Fruit fly (Drosophila melanogaster) whole organism, embryonic: ENCODE results near the gene CG2076.
A peak's percentile ranks its signal among the peaks of the same experiment; 100 is the strongest.

Experiments used
- CG11504 ChIP-seq: fragments of 200-800 bp; sonication (Bioruptor generic); optimal IDR thresholded peaks from 3 replicates; lab custom pipeline; 2019; ENCODE audit warnings: missing biosample characterization, mild to moderate bottlenecking, missing genetic modification characterization, moderate library complexity
- CG12071 ChIP-seq: fragments of 200-800 bp; sonication (Bioruptor generic); optimal IDR thresholded peaks from 3 replicates; lab custom pipeline; 2018; ENCODE audit warnings: missing biosample characterization, mild to moderate bottlenecking, missing genetic modification characterization
- CG12219 ChIP-seq: fragments of 200-800 bp; sonication (Bioruptor generic); optimal IDR thresholded peaks from 3 replicates; lab custom pipeline; 2018; ENCODE audit warnings: missing biosample characterization, mild to moderate bottlenecking, missing genetic modification characterization
- CG12391 ChIP-seq: fragments of 200-800 bp; sonication (Bioruptor generic); optimal IDR thresholded peaks from 3 replicates; lab custom pipeline; 2018; ENCODE audit warnings: missing biosample characterization, mild to moderate bottlenecking, missing genetic modification characterization, moderate library complexity
- CG12744 ChIP-seq: fragments of 200-800 bp; sonication (Bioruptor generic); optimal IDR thresholded peaks from 2 replicates; lab custom pipeline; 2016; ENCODE audit warnings: missing biosample characterization, missing genetic modification characterization
- CG14014 ChIP-seq: fragments of 200-800 bp; sonication (Bioruptor generic); IDR thresholded peaks from 2 replicates; pipeline ENCODE4 v1.3.6; 2022; ENCODE audit warnings: missing biosample characterization, missing genetic modification characterization
- CG14667 ChIP-seq: fragments of 200-800 bp; sonication (Bioruptor generic); IDR thresholded peaks from 2 replicates; pipeline ENCODE4 v1.3.6; 2022; ENCODE audit warnings: missing biosample characterization, missing genetic modification characterization
- CG15514 ChIP-seq: fragments of 200-800 bp; sonication (Bioruptor generic); optimal IDR thresholded peaks from 3 replicates; lab custom pipeline; 2017; ENCODE audit warnings: missing biosample characterization, missing genetic modification characterization, mild to moderate bottlenecking, moderate library complexity, missing genetic modification reagents
- CG1603 ChIP-seq: fragments of 200-800 bp; sonication (Bioruptor generic); optimal IDR thresholded peaks from 2 replicates; lab custom pipeline; 2019; ENCODE audit warnings: missing biosample characterization, mild to moderate bottlenecking, missing genetic modification characterization, moderate library complexity
- CG17385 ChIP-seq: fragments of 200-800 bp; sonication (Bioruptor generic); optimal IDR thresholded peaks from 3 replicates; lab custom pipeline; 2018; ENCODE audit warnings: missing biosample characterization, mild to moderate bottlenecking, missing genetic modification characterization
- CG18262 ChIP-seq: fragments of 200-800 bp; optimal IDR thresholded peaks from 3 replicates; lab custom pipeline; 2019; ENCODE audit warnings: missing biosample characterization, mild to moderate bottlenecking, missing genetic modification characterization, moderate library complexity
- CG2120 ChIP-seq: fragments of 200-800 bp; sonication (Bioruptor generic); optimal IDR thresholded peaks from 3 replicates; lab custom pipeline; 2016; ENCODE audit warnings: missing biosample characterization, missing genetic modification characterization
- CG30431 ChIP-seq: fragments of 200-800 bp; sonication (Bioruptor generic); optimal IDR thresholded peaks from 2 replicates; lab custom pipeline; 2017; ENCODE audit warnings: missing biosample characterization, missing genetic modification characterization
- CG3838 ChIP-seq: fragments of 200-800 bp; sonication (Bioruptor generic); optimal IDR thresholded peaks from 3 replicates; lab custom pipeline; 2016; ENCODE audit warnings: missing biosample characterization, missing genetic modification characterization
- CG3847 ChIP-seq: fragments of 200-800 bp; sonication (Bioruptor generic); IDR thresholded peaks from 2 replicates; pipeline ENCODE4 v1.3.6; 2022; ENCODE audit warnings: missing biosample characterization, missing genetic modification characterization
- CG4730 ChIP-seq: fragments of 200-800 bp; sonication (Bioruptor generic); IDR thresholded peaks from 2 replicates; pipeline ENCODE4 v1.3.6; 2022; ENCODE audit warnings: missing biosample characterization, missing genetic modification characterization
- CG6689 ChIP-seq: fragments of 200-800 bp; sonication (Bioruptor generic); IDR thresholded peaks from 2 replicates; pipeline ENCODE4 v1.3.6; 2022; ENCODE audit warnings: missing biosample characterization, missing genetic modification characterization
- CG7963 ChIP-seq: fragments of 200-800 bp; sonication (Bioruptor generic); IDR thresholded peaks from 3 replicates; pipeline ENCODE4 v1.3.6; 2022; ENCODE audit warnings: missing biosample characterization, missing genetic modification characterization; ENCODE audit not compliant: partially characterized antibody
- CG8281 ChIP-seq: fragments of 200-800 bp; sonication (Bioruptor generic); optimal IDR thresholded peaks from 2 replicates; lab custom pipeline; 2018; ENCODE audit warnings: missing biosample characterization, mild to moderate bottlenecking, missing genetic modification characterization, moderate library complexity
- CG9727 ChIP-seq: fragments of 200-800 bp; sonication (Bioruptor generic); optimal IDR thresholded peaks from 3 replicates; lab custom pipeline; 2017; ENCODE audit warnings: missing biosample characterization, mild to moderate bottlenecking, missing genetic modification characterization
- CHES-1-like ChIP-seq: fragments of 200-800 bp; sonication (Bioruptor generic); optimal IDR thresholded peaks from 2 replicates; lab custom pipeline; 2016; ENCODE audit warnings: missing biosample characterization, missing genetic modification characterization
- E2f2 ChIP-seq: fragments of 200-800 bp; sonication (Bioruptor generic); IDR thresholded peaks from 2 replicates; pipeline ENCODE4 v1.3.6; 2022; ENCODE audit warnings: missing biosample characterization, missing genetic modification characterization
- Fer3 ChIP-seq: fragments of 200-800 bp; sonication (Bioruptor generic); optimal IDR thresholded peaks from 2 replicates; lab custom pipeline; 2018; ENCODE audit warnings: missing biosample characterization, mild to moderate bottlenecking, missing genetic modification characterization, moderate library complexity
- Gug ChIP-seq: fragments of 200-800 bp; sonication (Bioruptor generic); IDR thresholded peaks from 4 replicates; pipeline ENCODE4 v1.3.6; 2022; ENCODE audit warnings: missing biosample characterization, missing genetic modification characterization
- HLH3B ChIP-seq: fragments of 200-800 bp; sonication (Bioruptor generic); IDR thresholded peaks from 2 replicates; pipeline ENCODE4 v1.3.6; 2022; ENCODE audit warnings: missing biosample characterization, missing genetic modification characterization
- Hmr ChIP-seq: fragments of 200-800 bp; sonication (Bioruptor generic); optimal IDR thresholded peaks from 3 replicates; lab custom pipeline; 2017; ENCODE audit warnings: mild to moderate bottlenecking, missing biosample characterization, missing genetic modification reagents, missing genetic modification characterization
- Nf-YB ChIP-seq: fragments of 200-800 bp; sonication (Bioruptor generic); optimal IDR thresholded peaks from 3 replicates; lab custom pipeline; 2019; ENCODE audit warnings: missing biosample characterization, mild to moderate bottlenecking, missing genetic modification characterization, moderate library complexity
- Sry-δ ChIP-seq: fragments of 200-800 bp; sonication (Bioruptor generic); optimal IDR thresholded peaks from 2 replicates; lab custom pipeline; 2016; ENCODE audit warnings: missing biosample characterization, missing genetic modification characterization
- YL-1 ChIP-seq: fragments of 200-800 bp; sonication (Bioruptor generic); optimal IDR thresholded peaks from 3 replicates; lab custom pipeline; 2017; ENCODE audit warnings: missing biosample characterization, mild to moderate bottlenecking, missing genetic modification characterization
- bsh ChIP-seq, 2 experiments: fragments of 200-800 bp; sonication (Bioruptor generic); optimal IDR thresholded peaks; 2 replicates each; lab custom pipeline; 2017 to 2018; ENCODE audit warnings: mild to moderate bottlenecking in 2 of 2, missing biosample characterization in 2 of 2, missing genetic modification characterization in 2 of 2, moderate library complexity in 1 of 2
- cato ChIP-seq: fragments of 200-800 bp; sonication (Bioruptor generic); optimal IDR thresholded peaks from 2 replicates; lab custom pipeline; 2016; ENCODE audit warnings: missing biosample characterization, missing genetic modification characterization, borderline replicate concordance
- caup ChIP-seq: fragments of 200-800 bp; sonication (Bioruptor generic); optimal IDR thresholded peaks from 3 replicates; lab custom pipeline; 2017; ENCODE audit warnings: missing biosample characterization, mild to moderate bottlenecking, missing genetic modification characterization, moderate library complexity; ENCODE audit not compliant: severe bottlenecking
- chinmo ChIP-seq: fragments of 200-800 bp; sonication (Bioruptor generic); IDR thresholded peaks from 4 replicates; pipeline ENCODE4 v1.3.6; 2022; ENCODE audit warnings: missing biosample characterization, missing genetic modification characterization; ENCODE audit not compliant: partially characterized antibody
- chn ChIP-seq: fragments of 200-800 bp; sonication (Bioruptor generic); optimal IDR thresholded peaks from 2 replicates; lab custom pipeline; 2016; ENCODE audit warnings: missing biosample characterization, missing genetic modification characterization
- croc ChIP-seq: fragments of 200-800 bp; sonication (Bioruptor generic); conservative IDR thresholded peaks from 3 replicates; pipeline ENCODE4 v1.3.6; 2022; ENCODE audit warnings: missing biosample characterization, missing genetic modification characterization
- dmrt11E ChIP-seq: fragments of 200-800 bp; sonication (Bioruptor generic); optimal IDR thresholded peaks from 3 replicates; lab custom pipeline; 2018; ENCODE audit warnings: missing biosample characterization, mild to moderate bottlenecking, missing genetic modification characterization, moderate library complexity
- dysf ChIP-seq: fragments of 200-800 bp; sonication (Bioruptor generic); IDR thresholded peaks from 3 replicates; pipeline ENCODE4 v1.3.6; 2022; ENCODE audit warnings: missing biosample characterization, missing genetic modification characterization
- fu2 ChIP-seq: fragments of 200-800 bp; sonication (Bioruptor generic); optimal IDR thresholded peaks from 2 replicates; lab custom pipeline; 2016; ENCODE audit warnings: missing biosample characterization, missing genetic modification characterization
- grn ChIP-seq: fragments of 200-800 bp; sonication (Bioruptor generic); optimal IDR thresholded peaks from 3 replicates; lab custom pipeline; 2017; ENCODE audit warnings: missing biosample characterization, missing genetic modification characterization
- klu ChIP-seq: fragments of 200-800 bp; sonication (Bioruptor generic); IDR thresholded peaks from 2 replicates; pipeline ENCODE4 v1.3.6; 2022; ENCODE audit warnings: missing biosample characterization, missing genetic modification characterization
- lmd ChIP-seq: fragments of 200-800 bp; sonication (Bioruptor generic); IDR thresholded peaks from 2 replicates; pipeline ENCODE4 v1.3.6; 2022; ENCODE audit warnings: missing biosample characterization, missing genetic modification characterization
- mld ChIP-seq: fragments of 200-800 bp; sonication (Bioruptor generic); IDR thresholded peaks from 3 replicates; pipeline ENCODE4 v1.3.6; 2022; ENCODE audit warnings: missing biosample characterization, missing genetic modification characterization; ENCODE audit not compliant: partially characterized antibody
- p53 ChIP-seq: fragments of 200-800 bp; sonication (Bioruptor generic); optimal IDR thresholded peaks from 2 replicates; lab custom pipeline; 2016; ENCODE audit warnings: missing biosample characterization, missing genetic modification characterization
- pho ChIP-seq: fragments of 200-800 bp; sonication (Bioruptor generic); optimal IDR thresholded peaks from 2 replicates; lab custom pipeline; 2016; ENCODE audit warnings: missing biosample characterization, missing genetic modification characterization
- ranshi ChIP-seq: fragments of 200-800 bp; sonication (Bioruptor generic); IDR thresholded peaks from 2 replicates; pipeline ENCODE4 v1.3.6; 2022; ENCODE audit warnings: missing biosample characterization, missing genetic modification characterization
- sens ChIP-seq: fragments of 200-800 bp; sonication (Bioruptor generic); peaks from one replicate; lab custom pipeline; 2016; ENCODE audit warnings: missing biosample characterization, missing genetic modification characterization
- shn ChIP-seq: fragments of 200-800 bp; sonication (Bioruptor generic); optimal IDR thresholded peaks from 3 replicates; lab custom pipeline; 2016; ENCODE audit warnings: missing biosample characterization, missing genetic modification characterization
- slbo ChIP-seq: fragments of 200-800 bp; sonication (Bioruptor generic); IDR thresholded peaks from 2 replicates; pipeline ENCODE4 v1.3.6; 2022; ENCODE audit warnings: missing biosample characterization, missing genetic modification characterization
- ssp ChIP-seq: fragments of 200-800 bp; sonication (Bioruptor generic); IDR thresholded peaks from 2 replicates; pipeline ENCODE4 v1.3.6; 2022; ENCODE audit warnings: missing biosample characterization, missing genetic modification characterization
- vvl ChIP-seq: fragments of 200-800 bp; sonication (Bioruptor generic); IDR thresholded peaks from 2 replicates; pipeline ENCODE4 v1.3.6; 2022; ENCODE audit warnings: missing biosample characterization, missing genetic modification characterization

CG2076 gene

dm6 chrX:11081242-11081641, 8.8 kb upstream of the CG2076 start (continued):
- peak; percentile 28; the same call in 1 of the 2 replicates for TF ChIP-seq HLH3B (GFP tag; lab: Robert Waterston, UW)
- 0 out of 2 replicates have a peak, but pooled peaks have one; percentile 14 for TF ChIP-seq klu (GFP tag; lab: Robert Waterston, UW)
- no peak for TF ChIP-seq fu2 (GFP tag; lab: Kevin White, UChicago)
- TF ChIP-seq Nf-YB: no peak
- peak; percentile 20 for TF ChIP-seq CG12219 (GFP tag; lab: Kevin White, UChicago)
- peak; percentile 11 for TF ChIP-seq CG30431 (GFP tag; lab: Kevin White, UChicago)
- peak; percentile 57 for TF ChIP-seq slbo (GFP tag; lab: Robert Waterston, UW)
- no peak for TF ChIP-seq grn (GFP tag; lab: Kevin White, UChicago)
- TF ChIP-seq CG8281 (tag; lab: Kevin White, UChicago): no peak
- peak; percentile 61 for TF ChIP-seq caup
- no peak for TF ChIP-seq chinmo (GFP tag; lab: Robert Waterston, UW)
- no peak for TF ChIP-seq p53 (GFP tag; lab: Kevin White, UChicago)
- TF ChIP-seq pho (GFP tag; lab: Kevin White, UChicago): peak; percentile 13
- TF ChIP-seq mld: no peak
- no peak for TF ChIP-seq dmrt11E (tag; lab: Kevin White, UChicago)
- TF ChIP-seq CG18262 (tag; lab: Kevin White, UChicago): no peak
- no peak; the same call in 1 of the 2 replicates for TF ChIP-seq E2f2 (GFP tag; lab: Robert Waterston, UW)
- TF ChIP-seq shn (GFP tag; lab: Kevin White, UChicago): peak; percentile 16
- TF ChIP-seq CG7963: no peak
- TF ChIP-seq vvl (GFP tag; lab: Robert Waterston, UW): peak; percentile 47; the same call in 1 of the 2 replicates
- peak; percentile 64 for TF ChIP-seq CG2120 (GFP tag; lab: Kevin White, UChicago)
- TF ChIP-seq sens (GFP tag; lab: Kevin White, UChicago): peak; percentile 78
- 0 out of 2 replicates have a peak, but pooled peaks have one; percentile 16 for TF ChIP-seq CG3847
- no peak for TF ChIP-seq CG12744 (GFP tag; lab: Kevin White, UChicago)
- TF ChIP-seq Gug (GFP tag; lab: Robert Waterston, UW): 0 out of 4 replicates have a peak, but pooled peaks have one; percentile 10
- TF ChIP-seq CG3838 (GFP tag; lab: Kevin White, UChicago): no peak
- TF ChIP-seq CG12391 (tag; lab: Kevin White, UChicago): peak; percentile 57
- TF ChIP-seq ranshi (GFP tag; lab: Robert Waterston, UW): peak; percentile 51; the same call in 1 of the 2 replicates
- TF ChIP-seq CG4730 (GFP tag; lab: Robert Waterston, UW): 0 out of 2 replicates have a peak, but pooled peaks have one; percentile 33
- peak; percentile 58 for TF ChIP-seq CG6689 (GFP tag; lab: Robert Waterston, UW)
- TF ChIP-seq Hmr (GFP tag; lab: Kevin White, UChicago): peak; percentile 67
- no peak for TF ChIP-seq YL-1 (GFP tag; lab: Kevin White, UChicago)
- no peak for TF ChIP-seq CG1603 (tag; lab: Kevin White, UChicago)
- peak; percentile 5 for TF ChIP-seq CG12071 (GFP tag; lab: Kevin White, UChicago)
- TF ChIP-seq dysf (GFP tag; lab: Robert Waterston, UW): peak; percentile 70
- peak; percentile 46 for TF ChIP-seq CG15514 (GFP tag; lab: Kevin White, UChicago)
- TF ChIP-seq Sry-δ (GFP tag; lab: Kevin White, UChicago): no peak
- TF ChIP-seq CG9727 (GFP tag; lab: Kevin White, UChicago): peak; percentile 24
- no peak for TF ChIP-seq croc (GFP tag; lab: Robert Waterston, UW)
- peak in 1 of 2 experiments; percentile 51 for TF ChIP-seq bsh (GFP tag; optimal IDR thresholded peaks at IDR 0.05; lab: Kevin White, UChicago)
- TF ChIP-seq CG14667 (GFP tag; lab: Robert Waterston, UW): 0 out of 2 replicates have a peak, but pooled peaks have one; percentile 34
- TF ChIP-seq CHES-1-like: no peak
- TF ChIP-seq CG14014: peak; percentile 10; the same call in 1 of the 2 replicates
- peak; percentile 55; the same call in 1 of the 2 replicates for TF ChIP-seq lmd (GFP tag; lab: Robert Waterston, UW)
- no peak for TF ChIP-seq cato (GFP tag; lab: Kevin White, UChicago)
- TF ChIP-seq CG11504: peak; percentile 60
- 0 out of 2 replicates have a peak, but pooled peaks have one; percentile 17 for TF ChIP-seq ssp
- TF ChIP-seq Fer3 (tag; lab: Kevin White, UChicago): peak; percentile 58
- peak; percentile 0 for TF ChIP-seq chn (GFP tag; lab: Kevin White, UChicago)
- TF ChIP-seq CG17385 (GFP tag; lab: Kevin White, UChicago): peak; percentile 57
